Worm (Caenorhabditis elegans) whole organism, midembryonic: ENCODE results near the gene srh-24.

ENCODE experiments used
- cog-1 ChIP-seq: sonication (generic microtip); optimal IDR thresholded peaks from 2 replicates; lab custom pipeline; 2016; ENCODE audit warnings: missing genetic modification characterization, missing compliant biosample characterization
- flt-1 ChIP-seq: fragments of 200-800 bp; sonication (Bioruptor generic); IDR thresholded peaks from 2 replicates; pipeline ENCODE4 v1.3.6; 2022; ENCODE audit warnings: missing genetic modification characterization, missing compliant biosample characterization
- klf-2 ChIP-seq: fragments of 200-800 bp; sonication (Bioruptor generic); conservative IDR thresholded peaks from 2 replicates; pipeline ENCODE4 v1.3.6; 2022; ENCODE audit warnings: missing genetic modification reagents, missing genetic modification characterization, missing compliant biosample characterization
- med-1 ChIP-seq: sonication (generic microtip); optimal IDR thresholded peaks from 2 replicates; lab custom pipeline; 2017; ENCODE audit warnings: missing genetic modification characterization, mild to moderate bottlenecking, missing compliant biosample characterization, antibody characterized with exemption, missing genetic modification reagents; ENCODE audit not compliant: insufficient read depth
- ref-1 ChIP-seq: fragments of 200-800 bp; sonication (Bioruptor generic); conservative IDR thresholded peaks from 2 replicates; pipeline ENCODE4 v1.3.6; 2022; ENCODE audit warnings: missing genetic modification reagents, missing genetic modification characterization, missing compliant biosample characterization
- tab-1 ChIP-seq: fragments of 200-800 bp; sonication (Bioruptor generic); IDR thresholded peaks from 2 replicates; pipeline ENCODE4 v1.3.6; 2022; ENCODE audit warnings: missing genetic modification characterization, missing compliant biosample characterization
- ztf-23 ChIP-seq: fragments of 200-800 bp; sonication (Bioruptor generic); IDR thresholded peaks from 2 replicates; pipeline ENCODE4 v1.3.6; 2022; ENCODE audit warnings: missing genetic modification reagents, missing genetic modification characterization, missing compliant biosample characterization
- ztf-29 ChIP-seq: fragments of 200-800 bp; sonication (Bioruptor generic); IDR thresholded peaks from 2 replicates; pipeline ENCODE4 v1.3.6; 2022; ENCODE audit warnings: missing genetic modification reagents, missing genetic modification characterization, missing compliant biosample characterization

DNA sequence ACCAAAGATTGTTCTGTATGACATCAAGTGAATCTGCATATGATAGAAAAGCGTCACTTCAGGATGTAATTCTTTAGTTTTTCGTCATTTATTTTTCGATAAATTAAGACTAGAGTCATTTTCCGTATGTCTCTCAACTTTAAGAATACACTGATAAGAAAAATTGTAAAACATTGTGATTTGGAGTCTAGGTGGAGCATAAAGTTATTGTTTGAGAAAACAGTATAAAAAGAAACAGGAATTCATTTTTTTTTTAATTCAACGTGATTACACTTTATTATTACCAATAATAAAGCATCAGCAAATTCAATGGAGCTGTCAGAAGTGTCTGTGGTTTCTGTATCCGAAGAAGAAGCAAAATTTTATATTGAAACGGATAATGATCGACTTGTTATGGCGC is 11.8 kb downstream of the srh-24 start, which contains the start of gene R10D12.6:
- TF ChIP-seq med-1 (GFP tag; lab: Kevin White, UChicago) (no peak), klf-2 (no peak), ztf-29 (GFP tag; lab: Robert Waterston, UW) (no peak), ref-1 (GFP tag; lab: Robert Waterston, UW) (no peak), tab-1 (GFP tag; lab: Robert Waterston, UW) (no peak), flt-1 (GFP tag; lab: Robert Waterston, UW) (no peak), cog-1 (no peak), ztf-23 (GFP tag; lab: Robert Waterston, UW) (no peak)
